Fruit fly (Drosophila melanogaster) whole organism, embryonic: ENCODE measurements around the gene CG7841.

Experiments
- CG12659 ChIP-seq: fragments of 200-800 bp; sonication (Bioruptor generic); optimal IDR thresholded peaks from 3 replicates; lab custom pipeline; 2017; ENCODE audit warnings: mild to moderate bottlenecking, missing biosample characterization, missing genetic modification reagents, missing genetic modification characterization
- E2f2 ChIP-seq: fragments of 200-800 bp; sonication (Bioruptor generic); IDR thresholded peaks from 2 replicates; pipeline ENCODE4 v1.3.6; 2022; ENCODE audit warnings: missing biosample characterization, missing genetic modification characterization
- cato ChIP-seq: fragments of 200-800 bp; sonication (Bioruptor generic); optimal IDR thresholded peaks from 2 replicates; lab custom pipeline; 2016; ENCODE audit warnings: missing biosample characterization, missing genetic modification characterization, borderline replicate concordance
- vnd ChIP-seq: fragments of 200-800 bp; sonication (Bioruptor generic); IDR thresholded peaks from 3 replicates; pipeline ENCODE4 v1.3.6; 2022; ENCODE audit warnings: missing biosample characterization, missing genetic modification characterization; ENCODE audit not compliant: partially characterized antibody

dm6 chr3L:15498745-15499144 is 9.3 kb downstream of the CG7841 start, which contains the start of gene CG7275:
- no peak for TF ChIP-seq cato (GFP tag; lab: Kevin White, UChicago)
- peak; percentile 98 for TF ChIP-seq E2f2 (GFP tag; lab: Robert Waterston, UW)
- peak; percentile 48 for TF ChIP-seq CG12659 (GFP tag; lab: Kevin White, UChicago)
- no peak for TF ChIP-seq vnd (GFP tag; lab: Robert Waterston, UW)
